Worm (Caenorhabditis elegans): ENCODE measurements around the gene unc-130.

DNA sequence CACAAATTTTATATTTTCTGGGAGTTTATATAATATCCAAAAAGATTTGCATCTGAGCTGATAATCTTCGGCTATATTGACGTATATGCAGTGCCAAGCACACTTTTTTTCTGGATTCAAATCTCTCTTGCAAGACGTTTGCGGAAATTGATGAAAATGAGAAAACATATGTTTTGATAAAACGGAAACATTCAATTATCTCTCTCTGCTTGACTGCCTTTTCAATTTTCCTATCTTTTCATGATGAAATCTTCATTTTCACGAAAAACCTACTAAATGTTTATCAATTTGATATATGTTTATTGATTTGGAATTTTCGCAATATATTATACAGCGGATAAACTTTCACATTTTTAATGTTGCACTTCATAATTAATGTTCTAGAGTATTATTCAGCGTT lies 26.2 kb downstream of the unc-130 start:
- TF ChIP-seq unc-39 (tag; optimal IDR thresholded peaks at IDR 0.05) (no peak), mbf-1 (tag; optimal IDR thresholded peaks at IDR 0.05) (no peak), lin-13 (GFP tag; optimal IDR thresholded peaks at IDR 0.05) (no peak), ztf-4 (tag; optimal IDR thresholded peaks at IDR 0.05) (no peak), aly-2 (tag; optimal IDR thresholded peaks at IDR 0.05) (no peak), elt-1 (tag; optimal IDR thresholded peaks at IDR 0.05) (no peak), mdl-1 (tag; optimal IDR thresholded peaks at IDR 0.05) (no peak)

All from whole organism, L2 larva.